Fruit fly (Drosophila melanogaster): ENCODE results near the gene elgi.

dm6 chr3L:15952287-15952686, 4.1 kb upstream of the elgi start:
- TF ChIP-seq CG8478 (optimal IDR thresholded peaks at IDR 0.05) = no peak
- TF ChIP-seq CTCF (optimal IDR thresholded peaks at IDR 0.05) = no peak
